Fruit fly (Drosophila melanogaster): ENCODE results near the gene Hmgcl.

The Hmgcl gene

dm6 chr2L:6918517-6919202 is 41.5 kb upstream of the Hmgcl start, which contains the start of gene nop5 (continued):
- TF ChIP-seq dm (GFP tag; optimal IDR thresholded peaks at IDR 0.05) (peak; percentile 99), B-H2 (GFP tag; optimal IDR thresholded peaks at IDR 0.05) (peak; percentile 72), Nf-YC (tag; optimal IDR thresholded peaks at IDR 0.05) (peak; percentile 82), CG11560 (tag; IDR thresholded peaks at IDR 0.05) (no peak), Lpt (GFP tag; optimal IDR thresholded peaks at IDR 0.05) (no peak), Vsx1 (GFP tag; optimal IDR thresholded peaks at IDR 0.05) (no peak), ssp (GFP tag; IDR thresholded peaks at IDR 0.05) (no peak), CG16813 (GFP tag; IDR thresholded peaks at IDR 0.05; ENCODE audit: partially characterized antibody) (no peak), ac (GFP tag; optimal IDR thresholded peaks at IDR 0.05) (no peak), wor (GFP tag; IDR thresholded peaks at IDR 0.05) (no peak), CG13775 (GFP tag; optimal IDR thresholded peaks at IDR 0.05) (peak; percentile 73), CG8478 (optimal IDR thresholded peaks at IDR 0.05) (no peak), CG14860 (GFP tag; IDR thresholded peaks at IDR 0.05; ENCODE audit: partially characterized antibody) (no peak), Hr39 (optimal IDR thresholded peaks at IDR 0.05) (no peak), CG15073 (GFP tag; optimal IDR thresholded peaks at IDR 0.05) (no peak), CG8944 (GFP tag; optimal IDR thresholded peaks at IDR 0.05) (no peak), NfI (GFP tag; optimal IDR thresholded peaks at IDR 0.05) (peak; percentile 76), CG31441 (GFP tag; IDR thresholded peaks at IDR 0.05) (peak; percentile 12; the same call in 1 of the 2 replicates), cg (GFP tag; optimal IDR thresholded peaks at IDR 0.05) (peak; percentile 24), zen (tag; optimal IDR thresholded peaks at IDR 0.05) (peak; percentile 20), CG8089 (GFP tag; optimal IDR thresholded peaks at IDR 0.05) (no peak), Ravus (GFP tag; IDR thresholded peaks at IDR 0.05) (no peak), ttk (GFP tag; IDR thresholded peaks at IDR 0.05) (no peak), lola (GFP tag; optimal IDR thresholded peaks at IDR 0.05) (peak in 1 of 3 experiments; percentile 75), sr (GFP tag; IDR thresholded peaks at IDR 0.05) (no peak), pb (GFP tag; optimal IDR thresholded peaks at IDR 0.05) (no peak), Opbp (GFP tag; IDR thresholded peaks at IDR 0.05; ENCODE audit: partially characterized antibody) (no peak), CG10565 (GFP tag; optimal IDR thresholded peaks at IDR 0.05) (no peak), CG2199 (GFP tag; IDR thresholded peaks at IDR 0.05) (no peak), NK7.1 (GFP tag; optimal IDR thresholded peaks at IDR 0.05) (no peak), CkIIα-i1 (GFP tag; IDR thresholded peaks at IDR 0.05) (no peak), CG10462 (GFP tag; optimal IDR thresholded peaks at IDR 0.05) (no peak), CG17385 (GFP tag; optimal IDR thresholded peaks at IDR 0.05) (peak; percentile 74), fd102C (GFP tag; optimal IDR thresholded peaks at IDR 0.05) (no peak), CG15601 (tag; optimal IDR thresholded peaks at IDR 0.05) (peak; percentile 65), da (GFP tag; optimal IDR thresholded peaks at IDR 0.05) (no peak), CG3995 (GFP tag; optimal IDR thresholded peaks at IDR 0.05) (no peak), seq (GFP tag; IDR thresholded peaks at IDR 0.05) (no peak), CG14965 (GFP tag; optimal IDR thresholded peaks at IDR 0.05; ENCODE audit: borderline replicate concordance) (no peak), Dip3 (GFP tag; optimal IDR thresholded peaks at IDR 0.05) (no peak), MTF-1 (GFP tag; optimal IDR thresholded peaks at IDR 0.05; ENCODE audit: borderline replicate concordance) (no peak), CG15269 (tag; optimal IDR thresholded peaks at IDR 0.05) (no peak), tap (tag; optimal IDR thresholded peaks at IDR 0.05) (peak; percentile 67), CG9437 (GFP tag; optimal IDR thresholded peaks at IDR 0.05) (peak; percentile 81), pho (GFP tag; optimal IDR thresholded peaks at IDR 0.05) (no peak), HLH3B (GFP tag; IDR thresholded peaks at IDR 0.05) (no peak), bowl (GFP tag; IDR thresholded peaks at IDR 0.05) (no peak), Elba2 (GFP tag; optimal IDR thresholded peaks at IDR 0.05) (no peak), vfl (GFP tag; optimal IDR thresholded peaks at IDR 0.05) (no peak), BtbVII (GFP tag; optimal IDR thresholded peaks at IDR 0.05) (peak; percentile 57), CG34422 (GFP tag; IDR thresholded peaks at IDR 0.05) (peak; percentile 55; the same call in 1 of the 3 replicates)
